Worm (Caenorhabditis elegans) whole organism, L4/young adult: ENCODE results near the gene gly-5.

Experiments used
- W03F9.2 ChIP-seq: fragments of 150-350 bp; optimal IDR thresholded peaks from 2 replicates; lab custom pipeline; 2014; ENCODE audit warnings: missing biosample characterization, missing genetic modification characterization
- dao-5 ChIP-seq: sonication (generic microtip); optimal IDR thresholded peaks from 2 replicates; lab custom pipeline; 2016; ENCODE audit warnings: missing genotype, missing genetic modification characterization, moderate library complexity, missing compliant biosample characterization
- him-1 ChIP-seq: sonication (generic microtip); optimal IDR thresholded peaks from 2 replicates; lab custom pipeline; 2016; ENCODE audit warnings: missing genotype, missing genetic modification reagents, missing genetic modification characterization, missing compliant biosample characterization

gly-5 gene

DNA sequence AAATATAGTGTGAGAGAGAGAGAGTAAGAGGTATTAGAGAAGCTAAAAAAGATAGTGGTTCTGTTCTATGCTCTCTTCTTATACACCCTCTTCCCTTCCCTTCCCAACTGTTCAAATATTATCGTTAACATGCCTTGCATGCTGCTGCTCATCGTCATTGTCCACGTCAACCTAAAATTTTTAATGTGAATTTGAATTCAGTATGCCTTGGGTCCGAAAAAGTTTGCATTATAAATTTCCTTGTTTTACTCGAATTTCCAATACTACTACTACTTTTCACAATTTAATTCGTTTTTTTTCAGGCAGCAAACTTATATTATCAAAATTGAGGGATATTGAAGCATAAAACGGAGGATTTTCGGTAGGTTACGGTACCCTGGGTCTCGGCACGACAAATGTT is at the start of gene gly-5:
TSS of gene gly-5 (plus strand) at position 301 of the 400 bp plus-strand sequence.
- no peak for TF ChIP-seq dao-5 (tag; lab: Kevin White, UChicago)
- no peak for TF ChIP-seq W03F9.2 (tag; lab: Kevin White, UChicago)
- TF ChIP-seq him-1 (tag; lab: Kevin White, UChicago) = no peak

DNA sequence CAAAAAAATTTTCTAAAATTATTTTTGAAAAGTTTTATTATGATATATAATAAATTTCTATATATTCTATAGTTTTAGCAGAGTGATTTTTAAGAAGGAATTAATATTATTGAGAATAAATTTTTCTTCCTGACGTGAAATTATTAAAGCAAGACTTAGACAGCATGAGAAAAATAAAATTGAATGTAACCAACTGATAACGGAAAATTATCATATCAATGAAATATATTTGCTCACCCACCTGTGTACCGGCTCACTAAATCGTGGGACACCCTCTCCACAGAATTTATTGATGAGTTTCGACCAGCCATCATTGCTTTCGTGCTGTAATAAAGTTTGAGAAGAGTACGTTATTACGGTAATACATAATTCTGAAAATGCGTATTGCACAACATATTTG is 47.9 kb upstream of the gly-5 start, which contains the start of gene bre-2:
TSS of gene bre-2 (minus strand) at position 326 of the 400 bp plus-strand sequence.
- TF ChIP-seq him-1 (tag; lab: Kevin White, UChicago) = no peak
- no peak for TF ChIP-seq W03F9.2 (tag; lab: Kevin White, UChicago)

DNA sequence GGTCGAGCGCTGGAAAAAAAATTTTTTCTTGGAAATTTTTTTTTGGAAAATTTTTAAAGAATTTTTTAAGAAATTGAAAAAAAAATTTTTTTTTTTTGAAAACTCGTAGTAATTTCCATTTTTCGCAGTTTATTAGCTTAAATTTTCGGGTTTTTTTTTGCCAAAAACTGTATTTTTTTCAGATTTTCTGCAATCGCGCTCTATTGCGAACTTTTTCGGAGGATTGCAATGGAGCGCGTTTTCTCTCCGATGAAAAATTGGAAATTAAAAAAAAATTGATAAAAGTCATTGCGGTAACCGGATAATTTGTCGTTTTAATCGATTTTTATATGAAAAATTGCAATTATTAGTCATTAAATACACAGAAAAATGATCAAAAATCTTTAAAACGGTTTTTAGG is 35.4 kb upstream of the gly-5 start:
- TF ChIP-seq W03F9.2 (tag; lab: Kevin White, UChicago) (no peak), him-1 (tag; lab: Kevin White, UChicago) (no peak), dao-5 (tag; lab: Kevin White, UChicago) (no peak)

DNA sequence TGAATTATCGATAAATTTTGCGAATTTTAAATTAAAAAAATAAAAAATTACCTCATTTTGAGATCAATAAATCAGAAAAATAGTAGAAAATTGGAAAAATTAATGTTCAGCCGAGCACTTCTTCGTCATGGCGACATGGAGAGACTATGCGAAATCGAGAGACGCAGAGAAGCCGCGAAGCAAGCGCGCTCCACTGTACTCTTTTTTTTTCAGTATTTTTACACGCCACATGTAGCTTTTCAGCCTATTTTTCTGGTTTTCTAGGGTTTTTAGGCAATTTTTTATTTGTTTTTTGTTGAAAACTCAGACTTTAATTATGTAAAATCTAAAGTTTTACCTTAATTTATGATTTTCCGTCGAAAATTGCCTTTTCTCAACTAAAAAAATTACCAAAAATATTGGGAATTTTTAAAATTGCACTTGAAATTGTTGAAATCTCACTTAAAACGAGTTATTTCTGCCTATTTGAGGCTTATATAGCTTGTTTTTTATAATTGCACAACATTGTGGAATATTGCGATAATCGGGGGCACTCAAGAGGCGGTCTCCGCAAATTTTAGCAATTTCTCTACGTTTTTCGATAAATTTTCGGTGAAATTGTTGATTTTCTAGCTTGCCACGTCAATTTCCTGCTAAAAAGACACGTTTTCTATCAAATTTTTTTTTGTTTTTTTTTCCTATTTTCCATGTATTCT is 34.3 kb upstream of the gly-5 start, which contains the start of gene Y39E4B.10:
TSS of gene Y39E4B.10 (minus strand) at position 162 of the 695 bp plus-strand sequence.
- TF ChIP-seq him-1 (tag; lab: Kevin White, UChicago) = no peak
- TF ChIP-seq dao-5 (tag; lab: Kevin White, UChicago) = no peak
- peak; percentile 26 for TF ChIP-seq W03F9.2 (tag; lab: Kevin White, UChicago)

DNA sequence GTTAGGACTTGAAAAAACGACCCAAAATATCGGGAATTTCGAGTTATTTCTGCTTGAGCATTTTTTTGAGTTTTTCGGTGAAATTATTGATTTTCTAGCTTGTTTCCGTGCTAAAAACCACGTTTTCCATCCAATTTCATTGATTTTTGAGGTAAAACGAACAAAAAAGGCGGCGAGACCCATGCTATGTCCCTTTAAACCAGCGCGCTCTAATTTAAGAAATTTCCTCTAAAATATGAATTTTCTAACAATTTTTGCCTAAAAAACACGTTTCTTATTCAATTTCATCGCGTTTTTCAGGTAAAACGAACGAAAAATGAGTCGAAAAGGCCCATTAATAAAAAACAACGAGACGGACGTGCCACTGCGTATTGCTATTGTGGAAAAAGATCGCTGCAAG is 33.7 kb upstream of the gly-5 start, which contains the start of gene abce-1:
TSS of gene abce-1 (plus strand) at position 301 of the 400 bp plus-strand sequence.
- no peak for TF ChIP-seq him-1 (tag; lab: Kevin White, UChicago)
- TF ChIP-seq W03F9.2 (tag; lab: Kevin White, UChicago) = no peak
- TF ChIP-seq dao-5 (tag; lab: Kevin White, UChicago) = no peak

DNA sequence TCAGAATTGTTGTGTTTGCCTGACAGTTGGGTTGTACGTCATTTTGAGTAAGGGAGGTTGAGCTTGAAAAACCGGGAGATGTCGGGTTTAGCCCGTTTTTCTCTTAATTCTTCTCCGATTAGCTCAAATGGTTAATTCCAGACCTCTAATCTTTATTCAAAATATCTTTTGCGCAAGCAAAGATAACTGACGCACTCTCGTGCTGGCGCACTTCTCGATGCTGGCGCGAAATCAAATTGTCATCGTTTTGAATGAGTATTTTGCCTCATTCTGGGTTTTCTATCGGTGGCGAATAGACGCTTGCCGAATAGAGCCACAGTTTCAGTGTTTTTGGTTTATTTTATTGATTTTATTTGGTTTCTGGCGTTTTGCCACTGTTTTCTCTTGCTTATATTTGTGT is 26.6 kb upstream of the gly-5 start:
- no peak for TF ChIP-seq dao-5 (tag; lab: Kevin White, UChicago)
- TF ChIP-seq him-1 (tag; lab: Kevin White, UChicago) = no peak
- no peak for TF ChIP-seq W03F9.2 (tag; lab: Kevin White, UChicago)

DNA sequence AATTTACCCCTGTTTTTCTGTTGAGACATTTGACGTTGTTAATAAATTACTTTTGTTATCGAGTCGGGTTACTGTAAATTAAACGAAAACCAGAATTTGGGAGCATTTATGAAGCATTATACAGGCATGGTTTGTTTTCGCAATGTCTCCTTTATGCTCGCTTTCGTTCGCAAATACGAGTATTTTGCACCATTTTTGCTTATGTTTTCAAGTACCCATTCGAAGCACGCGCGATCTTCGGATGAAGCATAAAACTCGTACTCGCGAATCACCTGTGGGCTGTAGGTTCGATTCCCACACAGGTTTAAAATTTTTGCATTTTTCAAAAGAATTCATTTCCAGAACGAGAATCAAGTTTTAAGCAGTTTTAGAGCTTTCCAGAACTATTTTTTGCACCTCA is 22.3 kb upstream of the gly-5 start:
- no peak for TF ChIP-seq him-1 (tag; lab: Kevin White, UChicago)
- no peak for TF ChIP-seq W03F9.2 (tag; lab: Kevin White, UChicago)
- TF ChIP-seq dao-5 (tag; lab: Kevin White, UChicago) = no peak

DNA sequence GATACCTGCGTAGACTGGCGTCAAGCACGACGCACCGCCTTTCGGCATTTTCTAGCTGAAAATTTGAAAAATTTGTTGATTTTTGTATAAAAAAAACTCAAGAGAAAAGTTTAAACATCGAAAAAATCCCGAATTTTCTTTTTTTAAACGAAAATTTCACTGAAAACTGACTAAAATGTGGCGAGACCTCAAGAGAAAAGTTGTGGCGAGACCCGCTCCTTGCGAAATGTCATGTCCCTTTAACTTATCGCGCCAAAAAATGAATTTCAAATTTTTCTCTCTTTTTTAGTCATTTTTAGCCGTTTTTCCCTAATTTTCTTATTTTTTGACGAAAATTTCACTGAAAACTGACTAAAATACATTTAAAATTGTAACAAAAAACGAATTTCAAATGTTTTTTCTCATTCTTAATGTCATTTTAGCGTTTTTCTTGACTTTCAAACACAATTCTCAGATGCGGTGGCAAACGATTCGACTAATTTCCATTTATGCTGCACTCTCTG is 17.7 kb upstream of the gly-5 start, which contains the start of the genes snpc-1.2 and Y39E4B.5:
TSS of gene snpc-1.2 (minus strand) at position 78 of the 503 bp plus-strand sequence.
TSS of gene Y39E4B.5 (plus strand) at position 453 of the 503 bp plus-strand sequence.
- no peak for TF ChIP-seq W03F9.2 (tag; lab: Kevin White, UChicago)
- TF ChIP-seq dao-5 (tag; lab: Kevin White, UChicago) = no peak
- TF ChIP-seq him-1 (tag; lab: Kevin White, UChicago) = no peak

DNA sequence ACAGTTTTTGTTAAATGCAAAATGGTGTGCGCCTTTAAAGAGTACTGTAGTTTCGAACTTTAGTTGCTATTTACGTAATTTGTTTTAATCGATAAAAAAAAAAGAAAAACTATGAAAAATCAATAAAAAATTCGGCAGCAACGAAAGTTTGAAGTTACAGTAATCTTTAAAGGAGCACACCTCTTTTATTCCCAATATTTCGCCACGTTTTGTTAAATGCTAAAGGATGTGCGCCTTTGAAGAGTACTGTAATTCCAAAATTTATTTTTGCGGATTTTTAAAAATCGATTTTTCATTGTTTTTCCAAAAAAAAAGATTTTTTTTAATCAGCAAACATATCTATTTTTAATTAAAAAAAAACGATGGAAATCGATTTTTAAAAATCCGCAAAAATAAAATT is 13.5 kb upstream of the gly-5 start:
- TF ChIP-seq him-1 (tag; lab: Kevin White, UChicago) (no peak), W03F9.2 (tag; lab: Kevin White, UChicago) (no peak), dao-5 (tag; lab: Kevin White, UChicago) (no peak)

DNA sequence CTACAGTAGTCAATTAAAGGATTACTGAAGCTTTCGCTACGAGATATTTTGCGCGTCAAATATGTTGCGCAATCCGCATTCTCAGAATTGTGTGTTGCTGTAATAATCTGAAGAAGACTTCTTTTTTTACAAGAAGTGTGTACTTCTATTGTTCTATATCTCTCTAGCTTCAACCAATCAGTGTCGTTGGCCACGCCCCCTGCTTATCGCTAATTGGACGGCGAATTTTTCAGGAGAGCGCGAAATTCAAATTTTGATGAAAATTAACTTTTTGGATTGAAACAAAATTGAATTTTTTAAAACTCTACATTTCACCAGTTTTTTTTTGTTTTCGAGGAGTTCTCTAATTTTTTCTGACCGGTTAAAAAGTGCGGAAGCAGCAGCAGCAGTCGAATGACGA is 10.3 kb upstream of the gly-5 start:
- TF ChIP-seq W03F9.2 (tag; lab: Kevin White, UChicago) = no peak
- TF ChIP-seq dao-5 (tag; lab: Kevin White, UChicago) = no peak
- no peak for TF ChIP-seq him-1 (tag; lab: Kevin White, UChicago)

DNA sequence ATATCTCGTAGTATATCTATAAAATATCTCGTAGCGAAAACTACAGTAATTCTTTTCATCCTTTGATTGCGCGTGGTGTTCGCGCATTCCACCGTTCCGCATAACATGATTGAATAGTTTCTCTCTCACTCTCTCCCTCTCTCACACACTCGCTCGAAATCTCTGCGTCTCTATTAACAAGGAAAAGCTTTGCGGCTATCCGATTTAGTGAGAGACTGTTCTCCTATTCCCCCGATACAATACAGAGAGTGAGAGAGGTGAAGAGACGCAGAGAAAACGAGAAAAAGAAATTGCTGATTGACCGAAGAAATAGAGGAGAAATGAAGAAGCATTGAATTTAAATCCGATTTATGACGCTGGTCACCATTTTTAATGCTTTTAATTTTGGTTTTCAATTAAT is 5.2 kb upstream of the gly-5 start:
- TF ChIP-seq dao-5 (tag; lab: Kevin White, UChicago) (no peak), W03F9.2 (tag; lab: Kevin White, UChicago) (no peak), him-1 (tag; lab: Kevin White, UChicago) (no peak)

DNA sequence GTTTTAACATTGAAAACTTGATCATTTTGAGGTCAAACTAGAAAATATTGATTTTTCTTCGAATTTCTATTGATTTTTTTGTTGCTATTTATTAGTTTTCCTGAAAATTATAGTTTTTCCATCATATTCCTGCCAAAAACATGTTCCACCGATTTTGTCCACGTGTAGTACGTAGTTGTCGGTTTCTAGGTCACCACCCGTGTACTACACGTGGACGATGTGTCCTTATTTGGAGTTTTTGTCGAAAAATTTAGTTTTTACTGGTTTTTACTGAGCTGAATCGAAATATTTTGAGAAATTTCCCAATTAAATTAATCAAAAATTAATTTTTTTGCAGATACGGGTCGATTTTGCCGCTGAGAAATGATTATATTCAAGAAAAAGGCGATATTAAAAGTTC is 583 bp downstream of the gly-5 start:
- TF ChIP-seq W03F9.2 (tag; lab: Kevin White, UChicago) (no peak), him-1 (tag; lab: Kevin White, UChicago) (peak; percentile 17), dao-5 (tag; lab: Kevin White, UChicago) (no peak)

DNA sequence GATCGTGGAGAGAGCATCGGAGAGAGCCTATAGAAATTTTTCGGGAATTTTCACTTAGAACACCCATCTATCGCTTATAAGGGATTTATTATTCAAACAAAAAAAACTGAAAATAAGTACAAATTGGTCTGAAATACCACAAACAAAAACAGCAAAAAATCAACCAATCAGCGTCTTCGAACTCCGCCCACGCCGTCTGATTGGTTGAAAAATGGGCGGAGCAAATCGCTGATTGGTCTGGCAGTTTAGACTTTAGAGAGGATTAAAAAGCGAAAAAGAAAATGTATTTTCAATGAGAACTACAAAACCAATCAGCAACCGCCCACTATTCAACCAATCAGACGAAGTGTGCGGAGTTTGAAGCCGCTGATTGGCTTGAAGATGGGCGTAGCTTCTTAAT is 13.9 kb downstream of the gly-5 start:
- TF ChIP-seq him-1 (tag; lab: Kevin White, UChicago) (no peak), W03F9.2 (tag; lab: Kevin White, UChicago) (no peak), dao-5 (tag; lab: Kevin White, UChicago) (no peak)
